Worm (Caenorhabditis elegans) whole organism, young adult: ENCODE results near the gene toh-1.
A peak's percentile ranks its signal among the peaks of the same experiment; 100 is the strongest.

Experiments used
- B0035.1 ChIP-seq: sonication (generic microtip); optimal IDR thresholded peaks from 2 replicates; lab custom pipeline; 2016; ENCODE audit warnings: missing genetic modification characterization, mild to moderate bottlenecking, missing compliant biosample characterization, missing genotype, missing genetic modification reagents
- B0336.3 ChIP-seq: fragments of 200-800 bp; sonication (Bioruptor generic); IDR thresholded peaks from 2 replicates; pipeline ENCODE4 v1.3.6; 2022; ENCODE audit warnings: missing genetic modification characterization, missing compliant biosample characterization
- C17E4.6 ChIP-seq: fragments of 200-800 bp; sonication (Bioruptor generic); IDR thresholded peaks from 2 replicates; pipeline ENCODE4 v1.3.6; 2022; ENCODE audit warnings: missing genetic modification reagents, missing genetic modification characterization, missing compliant biosample characterization
- F33H1.4 ChIP-seq: fragments of 200-800 bp; sonication (Bioruptor generic); IDR thresholded peaks from 2 replicates; pipeline ENCODE4 v1.3.6; 2022; ENCODE audit warnings: missing genetic modification reagents, missing genetic modification characterization, missing compliant biosample characterization
- K11D2.4 ChIP-seq: fragments of 200-800 bp; sonication (Bioruptor generic); IDR thresholded peaks from 2 replicates; pipeline ENCODE4 v1.3.6; 2022; ENCODE audit warnings: missing genetic modification reagents, missing genetic modification characterization, missing compliant biosample characterization
- T07F8.4 ChIP-seq: sonication (generic microtip); optimal IDR thresholded peaks from 2 replicates; lab custom pipeline; 2016; ENCODE audit warnings: mild to moderate bottlenecking, missing genetic modification characterization, moderate library complexity, missing compliant biosample characterization
- akir-1 ChIP-seq: fragments of 200-800 bp; sonication (Bioruptor generic); optimal IDR thresholded peaks from 2 replicates; lab custom pipeline; 2018; ENCODE audit warnings: mild to moderate bottlenecking, missing genetic modification characterization, moderate library complexity, missing compliant biosample characterization
- ama-1 ChIP-seq, 3 experiments: fragments of 150-350 bp in 1 of 3; sonication (generic microtip) in 2 of 3; optimal IDR thresholded peaks; 2 replicates each; lab custom pipeline; 2014 to 2018; ENCODE audit warnings: missing biosample characterization in 2 of 3, missing genetic modification characterization in 2 of 3, missing genetic modification reagents in 2 of 3
- aptf-2 ChIP-seq: fragments of 200-800 bp; sonication (Bioruptor generic); conservative IDR thresholded peaks from 2 replicates; pipeline ENCODE4 v1.3.6; 2022; ENCODE audit warnings: missing genetic modification reagents, missing genetic modification characterization, missing compliant biosample characterization
- athp-1 ChIP-seq: sonication (generic microtip); optimal IDR thresholded peaks from 2 replicates; lab custom pipeline; 2017; ENCODE audit warnings: mild to moderate bottlenecking, missing genetic modification characterization, missing compliant biosample characterization
- attf-5 ChIP-seq: fragments of 200-800 bp; sonication (Bioruptor generic); optimal IDR thresholded peaks from 2 replicates; lab custom pipeline; 2018; ENCODE audit warnings: mild to moderate bottlenecking, missing genetic modification characterization, missing compliant biosample characterization
- bed-1 ChIP-seq: fragments of 200-800 bp; sonication (Bioruptor generic); IDR thresholded peaks from 2 replicates; pipeline ENCODE4 v1.3.6; 2022; ENCODE audit warnings: missing genetic modification reagents, missing genetic modification characterization, missing compliant biosample characterization
- cebp-1 ChIP-seq, 2 experiments: fragments of 200-800 bp in 1 of 2; sonication (Bioruptor generic) in 1 of 2; sonication (generic microtip) in 1 of 2; IDR thresholded peaks in 1 of 2; optimal IDR thresholded peaks in 1 of 2; 2 replicates each; pipeline versions ENCODE4 v1.3.6 to Lab custom; 2017 to 2022; ENCODE audit warnings: missing compliant biosample characterization in 2 of 2, missing genetic modification characterization in 2 of 2, mild to moderate bottlenecking in 1 of 2, missing genetic modification reagents in 1 of 2, moderate library complexity in 1 of 2
- ceh-27 ChIP-seq: fragments of 200-800 bp; sonication (Bioruptor generic); optimal IDR thresholded peaks from 2 replicates; lab custom pipeline; 2018; ENCODE audit warnings: mild to moderate bottlenecking, missing genetic modification characterization, moderate library complexity, missing compliant biosample characterization
- ceh-91 ChIP-seq: fragments of 200-800 bp; sonication (Bioruptor generic); IDR thresholded peaks from 2 replicates; pipeline ENCODE4 v1.3.6; 2022; ENCODE audit warnings: missing genetic modification reagents, missing genetic modification characterization, missing compliant biosample characterization
- dox-1 ChIP-seq: fragments of 200-800 bp; sonication (Bioruptor generic); IDR thresholded peaks from 2 replicates; pipeline ENCODE4 v1.3.6; 2022; ENCODE audit warnings: missing genetic modification reagents, missing genetic modification characterization, missing compliant biosample characterization
- egl-18 ChIP-seq: fragments of 200-800 bp; sonication (Bioruptor generic); IDR thresholded peaks from 2 replicates; pipeline ENCODE4 v1.3.6; 2022; ENCODE audit warnings: missing genetic modification reagents, missing genetic modification characterization, missing compliant biosample characterization
- egrh-3 ChIP-seq: fragments of 200-800 bp; sonication (Bioruptor generic); IDR thresholded peaks from 2 replicates; pipeline ENCODE4 v1.3.6; 2022; ENCODE audit warnings: missing genetic modification reagents, missing genetic modification characterization, missing compliant biosample characterization
- ets-4 ChIP-seq: fragments of 200-800 bp; sonication (Bioruptor generic); optimal IDR thresholded peaks from 2 replicates; lab custom pipeline; 2018; ENCODE audit warnings: mild to moderate bottlenecking, missing genetic modification characterization, missing compliant biosample characterization
- fkh-3 ChIP-seq: sonication (generic microtip); optimal IDR thresholded peaks from 2 replicates; lab custom pipeline; 2016; ENCODE audit warnings: mild to moderate bottlenecking, missing genetic modification characterization, missing compliant biosample characterization
- him-1 ChIP-seq: sonication (generic microtip); optimal IDR thresholded peaks from 2 replicates; lab custom pipeline; 2016; ENCODE audit warnings: missing genotype, missing genetic modification reagents, missing genetic modification characterization, missing compliant biosample characterization
- hmg-1.2 ChIP-seq: fragments of 200-800 bp; sonication (Bioruptor generic); IDR thresholded peaks from 2 replicates; pipeline ENCODE4 v1.3.6; 2022; ENCODE audit warnings: missing genetic modification reagents, missing genetic modification characterization, missing compliant biosample characterization
- hrde-1 ChIP-seq: sonication (generic microtip); optimal IDR thresholded peaks from 2 replicates; lab custom pipeline; 2016; ENCODE audit warnings: missing genetic modification characterization, mild to moderate bottlenecking, missing compliant biosample characterization, moderate library complexity, missing genotype, missing genetic modification reagents, borderline replicate concordance
- lin-26 ChIP-seq: fragments of 200-800 bp; sonication (Bioruptor generic); IDR thresholded peaks from 2 replicates; pipeline ENCODE4 v1.3.6; 2022; ENCODE audit warnings: missing genetic modification reagents, missing genetic modification characterization, missing compliant biosample characterization
- lsl-1 ChIP-seq: fragments of 200-800 bp; sonication (Bioruptor generic); optimal IDR thresholded peaks from 2 replicates; lab custom pipeline; 2018; ENCODE audit warnings: mild to moderate bottlenecking, missing genetic modification characterization, moderate library complexity, missing compliant biosample characterization
- madf-3 ChIP-seq: fragments of 200-800 bp; sonication (Bioruptor generic); IDR thresholded peaks from 2 replicates; pipeline ENCODE4 v1.3.6; 2022; ENCODE audit warnings: missing genetic modification reagents, missing genetic modification characterization, missing compliant biosample characterization
- madf-6 ChIP-seq: fragments of 200-800 bp; sonication (Bioruptor generic); IDR thresholded peaks from 2 replicates; pipeline ENCODE4 v1.3.6; 2022; ENCODE audit warnings: missing genetic modification reagents, missing genetic modification characterization, missing compliant biosample characterization
- mel-28 ChIP-seq: sonication (generic microtip); optimal IDR thresholded peaks from 2 replicates; lab custom pipeline; 2016; ENCODE audit warnings: borderline replicate concordance, mild to moderate bottlenecking, missing genetic modification characterization, missing compliant biosample characterization
- nfyb-1 ChIP-seq: fragments of 200-800 bp; sonication (Bioruptor generic); IDR thresholded peaks from 2 replicates; pipeline ENCODE4 v1.3.6; 2022; ENCODE audit warnings: missing genetic modification reagents, missing genetic modification characterization, missing compliant biosample characterization
- nhr-80 ChIP-seq: sonication (generic microtip); optimal IDR thresholded peaks from 2 replicates; lab custom pipeline; 2016; ENCODE audit warnings: missing genetic modification characterization, missing compliant biosample characterization
- rpc-1 ChIP-seq, 2 experiments: fragments of 150-350 bp in 1 of 2; sonication (generic microtip) in 1 of 2; optimal IDR thresholded peaks; 2 replicates each; lab custom pipeline; 2014 to 2018; ENCODE audit warnings: missing biosample characterization in 1 of 2, missing genetic modification characterization in 1 of 2, missing genetic modification reagents in 1 of 2, missing genotype in 1 of 2
- sea-2 ChIP-seq: fragments of 200-800 bp; sonication (Bioruptor generic); IDR thresholded peaks from 2 replicates; pipeline ENCODE4 v1.3.6; 2022; ENCODE audit warnings: missing genetic modification characterization, missing compliant biosample characterization
- snpc-4 ChIP-seq, 5 experiments: fragments of 150-350 bp in 1 of 5; sonication (generic microtip) in 4 of 5; optimal IDR thresholded peaks; 2 replicates each; lab custom pipeline; 2014 to 2018; ENCODE audit warnings: missing genetic modification characterization in 5 of 5, missing biosample characterization in 3 of 5, antibody characterized with exemption in 2 of 5, mild to moderate bottlenecking in 2 of 5, missing compliant biosample characterization in 2 of 5, missing genotype in 2 of 5, moderate library complexity in 2 of 5, missing genetic modification reagents in 1 of 5
- somi-1 ChIP-seq: fragments of 200-800 bp; sonication (Bioruptor generic); optimal IDR thresholded peaks from 2 replicates; lab custom pipeline; 2018; ENCODE audit warnings: mild to moderate bottlenecking, missing genetic modification characterization, missing compliant biosample characterization
- tbp1 ChIP-seq: fragments of 200-800 bp; sonication (Bioruptor generic); optimal IDR thresholded peaks from 2 replicates; lab custom pipeline; 2018; ENCODE audit warnings: mild to moderate bottlenecking, missing genetic modification characterization, missing compliant biosample characterization
- tlf-1 ChIP-seq: fragments of 200-800 bp; sonication (Bioruptor generic); optimal IDR thresholded peaks from 2 replicates; lab custom pipeline; 2018; ENCODE audit warnings: mild to moderate bottlenecking, missing genetic modification characterization, missing compliant biosample characterization
- unc-62 ChIP-seq: fragments of 150-350 bp; optimal IDR thresholded peaks from 2 replicates; lab custom pipeline; 2014; ENCODE audit warnings: missing biosample characterization, missing genetic modification reagents, missing genetic modification characterization
- ztf-26 ChIP-seq: sonication (generic microtip); optimal IDR thresholded peaks from 2 replicates; lab custom pipeline; 2017; ENCODE audit warnings: missing genetic modification characterization, missing compliant biosample characterization
- ztf-28 ChIP-seq: fragments of 200-800 bp; sonication (Bioruptor generic); IDR thresholded peaks from 2 replicates; pipeline ENCODE4 v1.3.6; 2022; ENCODE audit warnings: missing genetic modification reagents, missing genetic modification characterization, missing compliant biosample characterization
- ztf-6 ChIP-seq: fragments of 200-800 bp; sonication (Bioruptor generic); IDR thresholded peaks from 2 replicates; pipeline ENCODE4 v1.3.6; 2022; ENCODE audit warnings: missing genetic modification reagents, missing genetic modification characterization, missing compliant biosample characterization

Gene toh-1

ce11 chrIII:3799213-3799612, 9.6 kb downstream of the toh-1 start:
- TF ChIP-seq tbp1 (peak; percentile 30), hrde-1 (tag; lab: Kevin White, UChicago) (no peak), nhr-80 (tag; lab: Kevin White, UChicago) (peak; percentile 59), cebp-1 (GFP tag; IDR thresholded peaks at IDR 0.05; lab: Robert Waterston, UW) (no peak), cebp-1 (tag; optimal IDR thresholded peaks at IDR 0.05; lab: Kevin White, UChicago) (peak; percentile 25), ama-1 (optimal IDR thresholded peaks at IDR 0.05; lab: Kevin White, UChicago) (peak; percentile 56), ama-1 (GFP tag; optimal IDR thresholded peaks at IDR 0.05; lab: Kevin White, UChicago) (no peak), dox-1 (GFP tag; lab: Robert Waterston, UW) (peak; percentile 56), bed-1 (no peak), snpc-4 (GFP tag; optimal IDR thresholded peaks at IDR 0.05; lab: Kevin White, UChicago) (no peak), snpc-4 (tag; optimal IDR thresholded peaks at IDR 0.05; lab: Kevin White, UChicago) (peak in 1 of 4 experiments; percentile 0), sea-2 (GFP tag; lab: Robert Waterston, UW) (no peak), hmg-1.2 (GFP tag; lab: Robert Waterston, UW) (peak; percentile 42; the same call in 1 of the 2 replicates), madf-3 (GFP tag; lab: Robert Waterston, UW) (0 out of 2 replicates have a peak, but pooled peaks have one; percentile 21), mel-28 (tag; lab: Kevin White, UChicago) (no peak), attf-5 (GFP tag; lab: Kevin White, UChicago) (peak; percentile 39), B0336.3 (GFP tag; lab: Robert Waterston, UW) (peak; percentile 61; the same call in 1 of the 2 replicates), K11D2.4 (GFP tag; lab: Robert Waterston, UW) (peak; percentile 46; the same call in 1 of the 2 replicates), ztf-26 (tag; lab: Kevin White, UChicago) (peak; percentile 41), unc-62 (GFP tag; lab: Kevin White, UChicago) (no peak), egl-18 (GFP tag; lab: Robert Waterston, UW) (no peak), somi-1 (GFP tag; lab: Kevin White, UChicago) (peak; percentile 39), F33H1.4 (GFP tag; lab: Robert Waterston, UW) (0 out of 2 replicates have a peak, but pooled peaks have one; percentile 5)

- no peak for TF ChIP-seq aptf-2
- peak; percentile 93 for TF ChIP-seq nfyb-1 (GFP tag; lab: Robert Waterston, UW)
Measured at ce11 chrIII:3798416-3798815, 10.4 kb downstream of the toh-1 start.

DNA sequence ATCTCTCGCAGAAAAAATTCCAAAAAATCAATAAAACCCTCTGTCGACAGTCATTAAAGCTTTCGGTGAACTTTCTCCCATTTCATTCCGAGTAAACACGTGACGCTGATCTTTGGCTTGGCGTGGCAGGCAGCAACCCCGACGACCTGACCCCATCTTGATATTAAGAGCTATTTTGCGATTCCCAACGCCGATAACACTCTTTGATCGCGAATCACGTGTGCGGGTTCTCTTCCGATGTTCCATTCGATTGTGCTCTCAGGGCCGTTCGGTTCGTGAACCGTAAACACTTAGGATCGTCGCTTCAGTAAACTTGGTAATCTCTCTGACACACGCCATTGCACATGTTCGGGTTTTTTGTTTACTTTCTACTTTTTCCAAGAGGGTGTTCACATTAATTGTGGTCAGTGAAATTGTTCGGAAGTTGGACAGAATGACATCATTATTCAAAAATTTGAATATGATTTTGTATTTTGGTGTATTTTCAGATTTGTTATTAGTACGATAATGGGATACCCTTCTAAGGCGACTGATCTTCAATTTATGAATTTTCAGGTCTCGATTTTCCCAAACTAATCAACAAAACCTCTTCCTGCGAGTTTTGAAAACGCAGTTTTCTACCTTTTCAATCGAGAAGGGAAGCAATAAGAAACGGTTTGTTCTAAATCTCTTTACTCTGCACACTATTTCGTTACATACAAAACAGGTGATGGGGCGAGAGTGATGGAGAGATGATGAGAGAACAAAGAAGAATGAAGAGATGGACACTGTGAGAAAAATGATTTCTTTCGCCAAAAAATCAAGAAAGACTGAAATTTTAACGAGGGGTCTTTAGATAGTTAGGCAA, 11.4 kb downstream of the toh-1 start:
- TF ChIP-seq ztf-6 (GFP tag; lab: Robert Waterston, UW) (no peak), ceh-27 (GFP tag; lab: Kevin White, UChicago) (no peak), athp-1 (tag; lab: Kevin White, UChicago) (no peak), aptf-2 (no peak), tlf-1 (GFP tag; lab: Kevin White, UChicago) (no peak), ztf-28 (GFP tag; lab: Robert Waterston, UW) (no peak), lsl-1 (GFP tag; lab: Kevin White, UChicago) (no peak), T07F8.4 (no peak), cebp-1 (GFP tag; IDR thresholded peaks at IDR 0.05; lab: Robert Waterston, UW) (0 out of 2 replicates have a peak, but pooled peaks have one; percentile 52), cebp-1 (tag; optimal IDR thresholded peaks at IDR 0.05; lab: Kevin White, UChicago) (peak; percentile 54), him-1 (no peak), madf-3 (GFP tag; lab: Robert Waterston, UW) (no peak), lin-26 (GFP tag; lab: Robert Waterston, UW) (no peak), dox-1 (GFP tag; lab: Robert Waterston, UW) (no peak), C17E4.6 (GFP tag; lab: Robert Waterston, UW) (no peak), fkh-3 (tag; lab: Kevin White, UChicago) (no peak), akir-1 (GFP tag; lab: Kevin White, UChicago) (no peak), rpc-1 (optimal IDR thresholded peaks at IDR 0.05; lab: Kevin White, UChicago) (no peak), rpc-1 (tag; optimal IDR thresholded peaks at IDR 0.05; lab: Kevin White, UChicago) (no peak), egrh-3 (GFP tag; lab: Robert Waterston, UW) (no peak), ceh-91 (GFP tag; lab: Robert Waterston, UW) (no peak), K11D2.4 (GFP tag; lab: Robert Waterston, UW) (peak; percentile 22; the same call in 1 of the 2 replicates), ets-4 (GFP tag; lab: Kevin White, UChicago) (no peak), B0035.1 (tag; lab: Kevin White, UChicago) (no peak), tbp1 (no peak), egl-18 (GFP tag; lab: Robert Waterston, UW) (no peak), madf-6 (GFP tag; lab: Robert Waterston, UW) (no peak)
